Fruit fly (Drosophila melanogaster): ENCODE results near the gene PGRP-LC.

Gene PGRP-LC

DNA sequence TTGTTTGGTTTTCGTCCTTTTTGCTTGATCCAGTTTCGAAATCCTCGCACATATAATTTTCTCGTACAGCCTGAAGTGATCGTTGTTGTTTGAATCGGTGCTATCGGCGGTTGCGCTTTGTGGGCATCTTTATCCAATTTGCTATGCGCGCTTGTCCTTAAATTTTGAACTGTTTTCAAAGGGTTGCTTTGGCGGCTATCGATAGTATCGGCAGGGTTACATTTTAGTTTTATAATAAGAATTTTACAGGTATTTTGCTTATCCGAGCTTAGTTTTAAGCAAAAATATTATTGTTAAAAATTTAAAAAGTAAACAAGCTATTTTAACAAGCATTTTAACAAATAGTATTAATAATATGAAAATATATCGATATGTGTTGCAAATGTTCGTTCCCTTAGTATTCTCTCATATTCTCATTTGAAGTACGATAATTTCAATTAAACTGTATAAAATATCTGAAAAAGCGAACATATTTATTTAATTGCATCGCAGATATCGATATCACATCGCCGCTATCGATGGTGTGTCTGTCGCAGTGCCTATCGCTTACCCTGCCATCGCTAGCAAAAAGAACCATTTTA lies 28.3 kb downstream of the PGRP-LC start, which contains the start of the genes Klp67A and CG4452 (continued):
- TF ChIP-seq CG18599 (GFP tag; optimal IDR thresholded peaks at IDR 0.05) (peak; percentile 45), bowl (GFP tag; IDR thresholded peaks at IDR 0.05) (no peak), CG9932 (GFP tag; IDR thresholded peaks at IDR 0.05) (peak; percentile 60), gcm2 (GFP tag; optimal IDR thresholded peaks at IDR 0.05) (no peak), disco-r (GFP tag; optimal IDR thresholded peaks at IDR 0.05) (no peak), jigr1 (GFP tag; IDR thresholded peaks at IDR 0.05) (no peak), Bdp1 (GFP tag; optimal IDR thresholded peaks at IDR 0.05) (no peak), Nf-YA (GFP tag; IDR thresholded peaks at IDR 0.05) (no peak), CG3847 (GFP tag; IDR thresholded peaks at IDR 0.05) (peak; percentile 39; the same call in 1 of the 2 replicates), CG6272 (GFP tag; IDR thresholded peaks at IDR 0.05) (no peak), Jarid2 (GFP tag; optimal IDR thresholded peaks at IDR 0.05) (no peak), prd (optimal IDR thresholded peaks at IDR 0.05) (no peak), prd (GFP tag; IDR thresholded peaks at IDR 0.05) (0 out of 3 replicates have a peak, but pooled peaks have one; percentile 44), Doc3 (GFP tag; IDR thresholded peaks at IDR 0.05; ENCODE audit: partially characterized antibody) (peak; percentile 92), NfI (GFP tag; optimal IDR thresholded peaks at IDR 0.05) (no peak), E2f1 (GFP tag; IDR thresholded peaks at IDR 0.05) (no peak), Ptx1 (GFP tag; IDR thresholded peaks at IDR 0.05) (no peak), ash1 (GFP tag; optimal IDR thresholded peaks at IDR 0.05) (no peak), rib (GFP tag; IDR thresholded peaks at IDR 0.05) (no peak), lab (GFP tag; optimal IDR thresholded peaks at IDR 0.05) (no peak), CG4707 (GFP tag; optimal IDR thresholded peaks at IDR 0.05) (no peak), CG1832 (GFP tag; optimal IDR thresholded peaks at IDR 0.05) (no peak), Blimp-1 (GFP tag; optimal IDR thresholded peaks at IDR 0.05) (no peak), Gug (GFP tag; IDR thresholded peaks at IDR 0.05) (no peak), Sry-δ (GFP tag; optimal IDR thresholded peaks at IDR 0.05) (peak; percentile 88), Ada2b (GFP tag; IDR thresholded peaks at IDR 0.05) (no peak), toy (GFP tag; IDR thresholded peaks at IDR 0.05) (no peak), BEAF-32 (GFP tag; optimal IDR thresholded peaks at IDR 0.05) (peak; percentile 98), Xbp1 (GFP tag; optimal IDR thresholded peaks at IDR 0.05) (peak; percentile 43), Hmr (GFP tag; optimal IDR thresholded peaks at IDR 0.05) (no peak), Six4 (GFP tag; optimal IDR thresholded peaks at IDR 0.05) (no peak), Dad (GFP tag; optimal IDR thresholded peaks at IDR 0.05) (no peak), gcm (GFP tag; optimal IDR thresholded peaks at IDR 0.05) (no peak), CG12299 (tag; optimal IDR thresholded peaks at IDR 0.05) (no peak), CG32532 (GFP tag; IDR thresholded peaks at IDR 0.05) (peak; percentile 45; the same call in 1 of the 2 replicates), CG17612 (GFP tag; IDR thresholded peaks at IDR 0.05) (no peak), CG9876 (GFP tag; optimal IDR thresholded peaks at IDR 0.05) (no peak), C15 (GFP tag; IDR thresholded peaks at IDR 0.05) (no peak), CG11723 (GFP tag; optimal IDR thresholded peaks at IDR 0.05) (peak; percentile 16), kay (GFP tag; optimal IDR thresholded peaks at IDR 0.05) (peak; percentile 39), CG1233 (GFP tag; optimal IDR thresholded peaks at IDR 0.05) (no peak), gro (GFP tag; optimal IDR thresholded peaks at IDR 0.05) (no peak), pros (GFP tag; optimal IDR thresholded peaks at IDR 0.05) (no peak), Mrtf (GFP tag; IDR thresholded peaks at IDR 0.05) (no peak), Side (GFP tag; optimal IDR thresholded peaks at IDR 0.05) (no peak), CG7786 (GFP tag; optimal IDR thresholded peaks at IDR 0.05) (no peak), onecut (GFP tag; IDR thresholded peaks at IDR 0.05) (no peak), grau (tag; optimal IDR thresholded peaks at IDR 0.05) (peak; percentile 51), sim (GFP tag; IDR thresholded peaks at IDR 0.05) (no peak), pnt (GFP tag; optimal IDR thresholded peaks at IDR 0.05) (no peak), ci (GFP tag; IDR thresholded peaks at IDR 0.05) (peak; percentile 44; the same call in 1 of the 3 replicates), Adf1 (GFP tag; IDR thresholded peaks at IDR 0.05) (no peak; the same call in 1 of the 2 replicates)
